Worm (Caenorhabditis elegans) whole organism, L1 larva: ENCODE data around the gene unc-49.

Source experiments
- ceh-82 ChIP-seq, 3 experiments: fragments of 150-350 bp in 1 of 3; sonication (generic microtip) in 2 of 3; optimal IDR thresholded peaks; 2 replicates each; lab custom pipeline; 2014 to 2017; ENCODE audit warnings: missing biosample characterization in 3 of 3, missing genetic modification characterization in 3 of 3
- nhr-28 ChIP-seq: fragments of 150-350 bp; optimal IDR thresholded peaks from 2 replicates; lab custom pipeline; 2014; ENCODE audit warnings: missing biosample characterization, missing genetic modification characterization
- unc-62 ChIP-seq: fragments of 150-350 bp; optimal IDR thresholded peaks from 2 replicates; lab custom pipeline; 2014; ENCODE audit warnings: missing biosample characterization, missing genetic modification reagents, missing genetic modification characterization

DNA sequence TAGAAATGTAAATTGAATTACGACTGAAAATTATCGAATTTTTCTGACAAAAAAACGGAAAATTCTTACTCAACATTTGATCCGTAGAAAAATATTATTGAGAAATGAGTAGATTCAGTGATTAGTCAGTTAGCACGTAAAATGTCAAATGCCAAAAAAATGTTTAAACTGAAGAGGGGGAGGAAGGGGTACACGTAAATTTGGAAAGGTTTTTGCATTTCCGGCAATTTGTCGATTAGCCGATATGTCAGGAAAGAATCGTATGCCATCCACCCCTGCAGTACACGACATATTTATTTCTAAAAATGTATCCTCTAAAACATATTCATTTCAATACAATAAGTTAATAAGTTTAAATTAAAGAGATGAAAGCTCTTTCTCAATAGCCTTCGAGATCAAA, 37.3 kb downstream of the unc-49 start, which contains the start of gene T21C12.4:
- TF ChIP-seq ceh-82 (tag; optimal IDR thresholded peaks at IDR 0.05; lab: Kevin White, UChicago) (no peak), unc-62 (GFP tag; lab: Kevin White, UChicago) (no peak), nhr-28 (tag; lab: Kevin White, UChicago) (no peak)
